Worm (Caenorhabditis elegans) whole organism, L2 larva: Measurements from ENCODE around the gene C06H5.8.

ENCODE experiments used
- ama-1 ChIP-seq: fragments of 150-350 bp; optimal IDR thresholded peaks from 2 replicates; lab custom pipeline; 2018; ENCODE audit warnings: inconsistent platforms
- skn-1 ChIP-seq: sonication (generic microtip); optimal IDR thresholded peaks from 2 replicates; lab custom pipeline; 2017; ENCODE audit warnings: missing biosample characterization, missing genetic modification characterization
- ztf-11 ChIP-seq: sonication (generic microtip); optimal IDR thresholded peaks from 2 replicates; lab custom pipeline; 2017; ENCODE audit warnings: missing biosample characterization, missing genetic modification characterization

- TF ChIP-seq ama-1 (lab: Kevin White, UChicago), result no peak
- TF ChIP-seq skn-1 (tag; lab: Kevin White, UChicago), result no peak
- TF ChIP-seq ztf-11 (tag; lab: Kevin White, UChicago), result no peak
Measured at ce11 chrV:17944849-17945452, 26.1 kb downstream of the C06H5.8 start.
